Worm (Caenorhabditis elegans): ENCODE data around the gene cdk-4.

DNA sequence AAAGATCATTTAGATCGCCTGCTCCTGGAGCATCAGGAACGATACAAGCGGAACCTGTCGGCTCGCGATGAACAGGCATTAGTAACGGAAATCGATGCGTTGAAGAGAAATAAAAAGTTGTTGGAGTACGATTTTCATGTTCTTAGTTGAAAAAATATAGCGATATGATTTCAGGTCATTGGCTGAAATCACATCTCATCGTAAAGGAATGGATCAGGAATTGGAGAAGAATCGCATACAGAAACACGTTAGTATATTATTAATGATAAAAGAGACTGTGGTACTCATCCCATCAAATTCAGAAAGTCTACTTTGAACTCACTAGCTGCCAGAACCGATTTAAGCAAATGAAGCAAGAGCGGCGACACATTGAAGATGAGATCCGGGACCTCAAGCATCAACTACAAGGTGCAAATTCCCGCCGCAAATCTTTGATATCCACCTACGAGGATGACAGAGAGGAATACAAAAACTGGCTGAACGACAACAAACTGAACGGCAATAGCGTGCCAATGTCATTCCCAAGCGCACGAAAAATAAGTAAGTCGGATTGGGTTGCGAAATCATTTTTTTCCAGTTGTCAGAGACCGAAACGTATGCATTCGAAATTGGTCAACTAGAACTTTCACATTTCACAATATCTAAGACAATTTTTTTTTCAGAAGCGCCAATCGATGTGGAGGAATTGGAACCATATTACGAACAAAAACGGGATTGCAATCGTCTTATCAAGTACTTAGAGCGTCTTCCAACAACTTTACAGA lies 11.5 kb upstream of the cdk-4 start:
- TF ChIP-seq unc-55 (GFP tag; optimal IDR thresholded peaks at IDR 0.05) (no peak), mdl-1 (tag; optimal IDR thresholded peaks at IDR 0.05) (no peak), nhr-237 (tag; optimal IDR thresholded peaks at IDR 0.05) (no peak), ama-1 (optimal IDR thresholded peaks at IDR 0.05) (no peak), ceh-16 (tag; optimal IDR thresholded peaks at IDR 0.05) (no peak), blmp-1 (tag; optimal IDR thresholded peaks at IDR 0.05; ENCODE audit: insufficient read depth) (no peak), nhr-12 (tag; optimal IDR thresholded peaks at IDR 0.05) (no peak), elt-3 (tag; optimal IDR thresholded peaks at IDR 0.05) (no peak), snpc-4 (tag; optimal IDR thresholded peaks at IDR 0.05) (no peak), ztf-11 (tag; optimal IDR thresholded peaks at IDR 0.05) (no peak), sem-4 (tag; optimal IDR thresholded peaks at IDR 0.05) (no peak), nhr-129 (tag; optimal IDR thresholded peaks at IDR 0.05) (no peak)

Measured in whole organism, L2 larva.